Worm (Caenorhabditis elegans): ENCODE results near the gene Y37D8A.29.

DNA sequence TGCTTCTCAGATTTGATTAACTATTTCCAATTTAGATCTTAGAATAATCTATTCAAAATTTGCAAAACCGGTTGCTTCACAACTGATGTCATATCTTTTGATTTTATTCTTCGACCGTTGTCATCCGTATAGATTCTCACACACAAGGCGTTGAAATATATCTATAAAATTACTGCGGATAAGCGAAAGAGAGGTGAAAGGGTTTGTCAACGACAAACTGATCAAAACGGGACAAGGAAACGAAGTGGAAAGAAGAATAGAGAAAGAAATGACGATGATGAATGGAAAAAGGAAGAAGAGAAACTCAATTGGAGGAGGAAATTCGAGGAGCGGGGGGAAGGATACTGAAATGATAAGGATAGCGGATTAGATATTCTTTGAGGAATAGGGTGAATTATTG lies 40.4 kb downstream of the Y37D8A.29 start:
- TF ChIP-seq nhr-237 (tag; optimal IDR thresholded peaks at IDR 0.05) (peak; percentile 61), snpc-4 (tag; optimal IDR thresholded peaks at IDR 0.05) (no peak), nhr-76 (tag; optimal IDR thresholded peaks at IDR 0.05) (no peak), unc-62 (GFP tag; optimal IDR thresholded peaks at IDR 0.05) (peak; percentile 36), lin-32 (GFP tag; optimal IDR thresholded peaks at IDR 0.05) (no peak), blmp-1 (tag; optimal IDR thresholded peaks at IDR 0.05) (peak; percentile 34), tbx-8 (GFP tag; optimal IDR thresholded peaks at IDR 0.05) (no peak), pha-4 (tag; optimal IDR thresholded peaks at IDR 0.05) (no peak)

All from whole organism, mixed stage, embryonic.